Worm (Caenorhabditis elegans) whole organism, late embryonic: ENCODE data around the gene dach-1.

Experiments
- ama-1 ChIP-seq: fragments of 150-350 bp; optimal IDR thresholded peaks from 2 replicates; lab custom pipeline; 2014
- che-1 ChIP-seq: sonication (generic microtip); optimal IDR thresholded peaks from 2 replicates; lab custom pipeline; 2016; ENCODE audit warnings: mild to moderate bottlenecking, missing genetic modification characterization, missing compliant biosample characterization
- hlh-13 ChIP-seq: fragments of 200-800 bp; sonication (Bioruptor generic); optimal IDR thresholded peaks from 2 replicates; lab custom pipeline; 2018; ENCODE audit warnings: mild to moderate bottlenecking, missing genetic modification characterization, missing compliant biosample characterization
- lim-6 ChIP-seq: sonication (generic microtip); optimal IDR thresholded peaks from 2 replicates; lab custom pipeline; 2016; ENCODE audit warnings: missing genetic modification characterization, missing compliant biosample characterization
- unc-86 ChIP-seq: sonication (generic microtip); optimal IDR thresholded peaks from 2 replicates; lab custom pipeline; 2016; ENCODE audit warnings: missing genetic modification characterization, missing compliant biosample characterization

- TF ChIP-seq che-1 (tag; lab: Kevin White, UChicago) (no peak), lim-6 (tag; lab: Kevin White, UChicago) (no peak), hlh-13 (GFP tag; lab: Kevin White, UChicago) (no peak), ama-1 (no peak), unc-86 (tag; lab: Kevin White, UChicago) (no peak)
These were observed 22.3 kb upstream of the dach-1 start for ce11 chrV:3927522-3927921.
